Worm (Caenorhabditis elegans) whole organism, L3 larva: Measurements from ENCODE around the gene gln-2.

ENCODE experiments used
- ceh-82 ChIP-seq: fragments of 150-350 bp; optimal IDR thresholded peaks from 2 replicates; lab custom pipeline; 2014; ENCODE audit warnings: missing biosample characterization, missing genetic modification characterization
- nhr-23 ChIP-seq: fragments of 150-350 bp; optimal IDR thresholded peaks from 2 replicates; lab custom pipeline; 2014; ENCODE audit warnings: missing biosample characterization, missing genetic modification reagents, missing genetic modification characterization
- nhr-77 ChIP-seq: fragments of 150-350 bp; optimal IDR thresholded peaks from 2 replicates; lab custom pipeline; 2014; ENCODE audit warnings: missing biosample characterization, missing genetic modification characterization

DNA sequence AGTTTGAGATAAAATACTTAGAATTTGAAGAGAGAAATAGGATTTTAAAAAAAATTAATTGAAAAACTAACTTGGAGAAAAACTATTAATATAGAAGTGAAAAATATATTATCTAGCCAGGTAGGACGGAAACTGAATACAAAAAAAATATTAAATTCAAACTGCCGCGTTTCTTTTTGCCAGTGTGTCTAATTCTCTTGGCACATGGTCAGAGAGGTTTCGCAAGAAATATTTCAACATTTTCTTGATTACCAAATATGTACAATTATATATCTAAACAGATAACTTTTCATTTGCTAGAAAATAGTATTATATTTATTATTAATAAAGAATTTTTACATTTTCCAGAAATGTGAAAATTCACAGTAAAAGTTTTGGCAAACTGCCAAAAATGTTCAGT lies 32.1 kb downstream of the gln-2 start:
- TF ChIP-seq ceh-82 (no peak), nhr-77 (no peak), nhr-23 (tag; lab: Kevin White, UChicago) (no peak)
